Worm (Caenorhabditis elegans): ENCODE results near the gene W02H5.2.

- TF ChIP-seq dao-5 (tag; optimal IDR thresholded peaks at IDR 0.05), result no peak
- no peak for TF ChIP-seq W03F9.2 (tag; optimal IDR thresholded peaks at IDR 0.05)
- no peak for TF ChIP-seq him-1 (tag; optimal IDR thresholded peaks at IDR 0.05)
These were observed 15.4 kb upstream of the W02H5.2 start for ce11 chrV:2623765-2624164.

Measured in whole organism, L4/young adult.